Worm (Caenorhabditis elegans) whole organism, L2 larva: ENCODE measurements around the gene F36G3.1.
"Not testable (repeated sequence)": the region's sequence is repeated elsewhere in the genome, so short reads cannot be mapped to it uniquely, and the experiment has no call there.

Source experiments
- C34F6.9 ChIP-seq: fragments of 150-350 bp; optimal IDR thresholded peaks from 2 replicates; lab custom pipeline; 2014; ENCODE audit warnings: missing biosample characterization, missing genetic modification characterization
- F13H6.1 ChIP-seq: sonication (generic microtip); optimal IDR thresholded peaks from 2 replicates; lab custom pipeline; 2016; ENCODE audit warnings: missing genetic modification characterization, missing compliant biosample characterization
- R02D3.7 ChIP-seq: fragments of 150-350 bp; optimal IDR thresholded peaks from 2 replicates; lab custom pipeline; 2014; ENCODE audit warnings: missing biosample characterization, missing genetic modification characterization
- Y55F3AM.14 ChIP-seq: fragments of 200-800 bp; sonication (Bioruptor generic); optimal IDR thresholded peaks from 2 replicates; lab custom pipeline; 2018; ENCODE audit warnings: mild to moderate bottlenecking, missing genetic modification characterization, missing compliant biosample characterization
- ama-1 ChIP-seq: fragments of 150-350 bp; optimal IDR thresholded peaks from 2 replicates; lab custom pipeline; 2018; ENCODE audit warnings: inconsistent platforms
- ceh-82 ChIP-seq: fragments of 150-350 bp; optimal IDR thresholded peaks from 2 replicates; lab custom pipeline; 2014; ENCODE audit warnings: missing biosample characterization, missing genetic modification characterization
- crh-2 ChIP-seq: sonication (generic microtip); optimal IDR thresholded peaks from 2 replicates; lab custom pipeline; 2017; ENCODE audit warnings: missing biosample characterization, missing genetic modification characterization
- egl-27 ChIP-seq: sonication (generic microtip); optimal IDR thresholded peaks from 3 replicates; lab custom pipeline; 2017; ENCODE audit warnings: missing biosample characterization, missing genetic modification reagents, missing genetic modification characterization
- elt-1 ChIP-seq: fragments of 150-350 bp; optimal IDR thresholded peaks from 2 replicates; lab custom pipeline; 2014; ENCODE audit warnings: missing biosample characterization, missing genetic modification characterization
- fos-1 ChIP-seq: fragments of 150-350 bp; optimal IDR thresholded peaks from 2 replicates; lab custom pipeline; 2014; ENCODE audit warnings: missing biosample characterization, missing genetic modification characterization
- gmeb-1 ChIP-seq: fragments of 150-350 bp; optimal IDR thresholded peaks from 2 replicates; lab custom pipeline; 2014; ENCODE audit warnings: missing biosample characterization, missing genetic modification characterization
- lin-11 ChIP-seq: fragments of 150-350 bp; sonication (generic microtip); optimal IDR thresholded peaks from 2 replicates; lab custom pipeline; 2014; ENCODE audit warnings: missing biosample characterization, missing genetic modification characterization, inconsistent platforms, mixed read lengths
- lsy-2 ChIP-seq, 2 experiments: fragments of 150-350 bp in 1 of 2; sonication (generic microtip) in 1 of 2; optimal IDR thresholded peaks; 2 replicates each; lab custom pipeline; 2014 to 2017; ENCODE audit warnings: missing biosample characterization in 2 of 2, missing genetic modification characterization in 2 of 2
- mab-5 ChIP-seq: fragments of 150-350 bp; optimal IDR thresholded peaks from 2 replicates; lab custom pipeline; 2014; ENCODE audit warnings: missing biosample characterization, missing genetic modification characterization
- mbf-1 ChIP-seq: sonication (generic microtip); optimal IDR thresholded peaks from 2 replicates; lab custom pipeline; 2017; ENCODE audit warnings: missing biosample characterization, missing genetic modification characterization
- mdl-1 ChIP-seq, 2 experiments: fragments of 150-350 bp in 1 of 2; sonication (generic microtip) in 1 of 2; optimal IDR thresholded peaks; 2 replicates each; lab custom pipeline; 2017; ENCODE audit warnings: missing biosample characterization in 2 of 2, missing genetic modification characterization in 2 of 2
- nhr-10 ChIP-seq: sonication (generic microtip); optimal IDR thresholded peaks from 2 replicates; lab custom pipeline; 2017; ENCODE audit warnings: missing biosample characterization, missing genetic modification characterization
- nhr-11 ChIP-seq: fragments of 150-350 bp; optimal IDR thresholded peaks from 2 replicates; lab custom pipeline; 2014; ENCODE audit warnings: missing biosample characterization, missing genetic modification characterization
- nhr-129 ChIP-seq: fragments of 150-350 bp; optimal IDR thresholded peaks from 2 replicates; lab custom pipeline; 2014; ENCODE audit warnings: missing biosample characterization, missing genetic modification characterization
- nhr-21 ChIP-seq: fragments of 150-350 bp; optimal IDR thresholded peaks from 2 replicates; lab custom pipeline; 2014; ENCODE audit warnings: missing biosample characterization, missing genetic modification characterization
- nhr-23 ChIP-seq: fragments of 150-350 bp; optimal IDR thresholded peaks from 2 replicates; lab custom pipeline; 2014; ENCODE audit warnings: missing biosample characterization, missing genetic modification reagents, missing genetic modification characterization
- nhr-237 ChIP-seq: fragments of 150-350 bp; optimal IDR thresholded peaks from 2 replicates; lab custom pipeline; 2014; ENCODE audit warnings: missing biosample characterization, missing genetic modification characterization
- nhr-25 ChIP-seq: fragments of 150-350 bp; sonication (generic microtip); optimal IDR thresholded peaks from 3 replicates; lab custom pipeline; 2014; ENCODE audit warnings: missing biosample characterization, missing genetic modification characterization
- nhr-6 ChIP-seq: fragments of 150-350 bp; optimal IDR thresholded peaks from 2 replicates; lab custom pipeline; 2014; ENCODE audit warnings: missing biosample characterization, missing genetic modification characterization
- sem-4 ChIP-seq: fragments of 150-350 bp; optimal IDR thresholded peaks from 2 replicates; lab custom pipeline; 2014; ENCODE audit warnings: missing biosample characterization, missing genetic modification reagents, missing genetic modification characterization
- sma-3 ChIP-seq: sonication (generic microtip); optimal IDR thresholded peaks from 2 replicates; lab custom pipeline; 2016; ENCODE audit warnings: missing genetic modification reagents, missing genetic modification characterization, missing compliant biosample characterization
- sma-9 ChIP-seq, 2 experiments: fragments of 150-350 bp in 1 of 2; sonication (generic microtip) in 1 of 2; optimal IDR thresholded peaks; 2 replicates each; lab custom pipeline; 2014 to 2016; ENCODE audit warnings: missing genetic modification characterization in 2 of 2, mild to moderate bottlenecking in 1 of 2, missing biosample characterization in 1 of 2, missing compliant biosample characterization in 1 of 2, missing genetic modification reagents in 1 of 2, moderate library complexity in 1 of 2
- unc-55 ChIP-seq: fragments of 150-350 bp; sonication (generic microtip); optimal IDR thresholded peaks from 3 replicates; lab custom pipeline; 2014; ENCODE audit warnings: missing biosample characterization, missing genetic modification reagents, missing genetic modification characterization
- zag-1 ChIP-seq: fragments of 150-350 bp; optimal IDR thresholded peaks from 2 replicates; lab custom pipeline; 2014; ENCODE audit warnings: missing biosample characterization, missing genetic modification characterization
- ztf-1 ChIP-seq: fragments of 200-800 bp; sonication (Bioruptor generic); conservative IDR thresholded peaks from 2 replicates; pipeline ENCODE4 v1.3.6; 2022; ENCODE audit warnings: missing genetic modification characterization, missing compliant biosample characterization
- ztf-4 ChIP-seq: fragments of 150-350 bp; optimal IDR thresholded peaks from 2 replicates; lab custom pipeline; 2014; ENCODE audit warnings: missing biosample characterization, missing genetic modification characterization

The F36G3.1 gene

ce11 chrX:9743513-9743914 lies 45.5 kb downstream of the F36G3.1 start:
- TF ChIP-seq sma-9 (GFP tag; optimal IDR thresholded peaks at IDR 0.05; lab: Kevin White, UChicago) (peak; percentile 88), mab-5 (tag; lab: Kevin White, UChicago) (peak; percentile 56), unc-55 (GFP tag; lab: Kevin White, UChicago) (peak; percentile 92), ceh-82 (tag; lab: Kevin White, UChicago) (peak; percentile 24), Y55F3AM.14 (GFP tag; lab: Kevin White, UChicago) (peak; percentile 88), ztf-4 (tag; lab: Kevin White, UChicago) (peak; percentile 69), lin-11 (tag; lab: Kevin White, UChicago) (peak; percentile 80), nhr-10 (peak; percentile 35), nhr-6 (tag; lab: Kevin White, UChicago) (peak; percentile 11), F13H6.1 (peak; percentile 90), lsy-2 (tag; optimal IDR thresholded peaks at IDR 0.05; lab: Kevin White, UChicago) (peak in 1 of 2 experiments; percentile 68), mdl-1 (tag; optimal IDR thresholded peaks at IDR 0.05; lab: Kevin White, UChicago) (peak in 1 of 2 experiments; percentile 58), egl-27 (tag; lab: Kevin White, UChicago) (peak; percentile 87), fos-1 (peak; percentile 87), sem-4 (tag; lab: Kevin White, UChicago) (peak; percentile 82), nhr-129 (tag; lab: Kevin White, UChicago) (peak; percentile 92), sma-3 (peak; percentile 77), crh-2 (tag; lab: Kevin White, UChicago) (peak; percentile 83), nhr-21 (tag; lab: Kevin White, UChicago) (peak; percentile 83), R02D3.7 (peak; percentile 12), nhr-237 (tag; lab: Kevin White, UChicago) (peak; percentile 14), zag-1 (tag; lab: Kevin White, UChicago) (peak; percentile 58), nhr-11 (tag; lab: Kevin White, UChicago) (peak; percentile 54), C34F6.9 (tag; lab: Kevin White, UChicago) (peak; percentile 85)
- not testable (repeated sequence) for TF ChIP-seq sma-9 (tag; optimal IDR thresholded peaks at IDR 0.05; lab: Kevin White, UChicago)

- TF ChIP-seq elt-1 (tag; lab: Kevin White, UChicago) (no peak), mbf-1 (tag; lab: Kevin White, UChicago) (no peak)
Observed at ce11 chrX:9742058-9742457, 47.0 kb downstream of the F36G3.1 start.

- TF ChIP-seq unc-55 (GFP tag; lab: Kevin White, UChicago) = peak; percentile 42
- peak; percentile 29 for TF ChIP-seq sma-9 (GFP tag; optimal IDR thresholded peaks at IDR 0.05; lab: Kevin White, UChicago)
- no peak for TF ChIP-seq sma-9 (tag; optimal IDR thresholded peaks at IDR 0.05; lab: Kevin White, UChicago)
- TF ChIP-seq zag-1 (tag; lab: Kevin White, UChicago) = peak; percentile 44
- TF ChIP-seq mab-5 (tag; lab: Kevin White, UChicago) = no peak
- no peak for TF ChIP-seq egl-27 (tag; lab: Kevin White, UChicago)
- TF ChIP-seq gmeb-1 = no peak
- peak in 1 of 2 experiments; percentile 4 for TF ChIP-seq lsy-2 (tag; optimal IDR thresholded peaks at IDR 0.05; lab: Kevin White, UChicago)
- TF ChIP-seq ztf-1 (GFP tag; lab: Robert Waterston, UW) = no peak
- peak; percentile 46 for TF ChIP-seq fos-1
- TF ChIP-seq ama-1 (lab: Kevin White, UChicago) = no peak
- no peak for TF ChIP-seq lin-11 (tag; lab: Kevin White, UChicago)
- TF ChIP-seq nhr-129 (tag; lab: Kevin White, UChicago) = peak; percentile 38
- no peak for TF ChIP-seq nhr-25 (tag; lab: Kevin White, UChicago)
- peak; percentile 22 for TF ChIP-seq F13H6.1
- TF ChIP-seq, all 48 proteins: peak for 7
Observed at ce11 chrX:9737730-9738129, 51.3 kb downstream of the F36G3.1 start, which contains the start of gene F15G9.5. Gene F15G9.5, minus strand, starts transcription at chrX:9737888.

- TF ChIP-seq mab-5 (tag; lab: Kevin White, UChicago) (no peak), ama-1 (lab: Kevin White, UChicago) (no peak), zag-1 (tag; lab: Kevin White, UChicago) (no peak), nhr-6 (tag; lab: Kevin White, UChicago) (no peak), nhr-23 (tag; lab: Kevin White, UChicago) (no peak), fos-1 (no peak), nhr-11 (tag; lab: Kevin White, UChicago) (no peak)
Observed at ce11 chrX:9735479-9735878, 53.5 kb downstream of the F36G3.1 start.
